Fruit fly (Drosophila melanogaster): ENCODE results near the gene dpr19.

The dpr19 gene

DNA sequence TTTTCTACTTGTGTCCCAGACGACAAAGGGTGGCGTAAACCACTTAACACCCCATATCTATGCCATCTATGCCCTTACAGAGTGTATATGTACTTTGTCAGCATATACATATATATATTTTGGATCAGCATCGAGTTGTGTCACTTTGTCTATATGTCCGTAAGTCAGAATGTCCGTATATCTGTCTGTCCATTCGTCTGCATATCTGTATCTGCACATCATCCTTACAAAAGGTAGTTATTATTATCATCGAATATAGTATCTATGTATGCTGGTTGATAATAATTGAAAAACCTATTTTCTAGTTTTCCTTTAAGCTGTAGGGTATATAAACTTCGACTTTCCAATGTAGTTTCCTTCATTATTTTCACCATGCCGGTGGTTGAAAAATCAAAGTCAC, 24.8 kb upstream of the dpr19 start (continued):
- TF ChIP-seq CG8388 (GFP tag; optimal IDR thresholded peaks at IDR 0.05) (peak; percentile 29), CG15601 (tag; optimal IDR thresholded peaks at IDR 0.05) (peak; percentile 36), CG14667 (GFP tag; IDR thresholded peaks at IDR 0.05) (no peak), Nf-YA (GFP tag; IDR thresholded peaks at IDR 0.05) (no peak), CG12299 (tag; optimal IDR thresholded peaks at IDR 0.05) (no peak), bab2 (GFP tag; optimal IDR thresholded peaks at IDR 0.05) (no peak), ham (GFP tag; IDR thresholded peaks at IDR 0.05) (no peak), phol (tag; optimal IDR thresholded peaks at IDR 0.05) (peak; percentile 45), Fer3 (tag; optimal IDR thresholded peaks at IDR 0.05) (no peak), CG11504 (tag; optimal IDR thresholded peaks at IDR 0.05) (peak; percentile 71), esg (GFP tag; conservative IDR thresholded peaks at IDR 0.05) (no peak), lola (GFP tag; optimal IDR thresholded peaks at IDR 0.05) (peak in 1 of 3 experiments; percentile 79), gcm (GFP tag; optimal IDR thresholded peaks at IDR 0.05) (peak; percentile 32), nerfin-1 (tag; optimal IDR thresholded peaks at IDR 0.05) (peak; percentile 20), CG9817 (tag; optimal IDR thresholded peaks at IDR 0.05) (no peak), Dek (tag; optimal IDR thresholded peaks at IDR 0.05) (no peak), Hand (GFP tag; optimal IDR thresholded peaks at IDR 0.05) (no peak), CG4820 (GFP tag; optimal IDR thresholded peaks at IDR 0.05) (no peak), Max (GFP tag; optimal IDR thresholded peaks at IDR 0.05) (no peak), Doc2 (GFP tag; IDR thresholded peaks at IDR 0.05) (no peak), D19A (tag; optimal IDR thresholded peaks at IDR 0.05) (peak; percentile 99), sens (GFP tag) (peak; percentile 88), CG2712 (tag; optimal IDR thresholded peaks at IDR 0.05) (peak; percentile 55), Jarid2 (GFP tag; optimal IDR thresholded peaks at IDR 0.05) (no peak), Nf-YB (GFP tag; optimal IDR thresholded peaks at IDR 0.05) (peak; percentile 21), pnt (GFP tag; optimal IDR thresholded peaks at IDR 0.05) (peak; percentile 2), chn (GFP tag; optimal IDR thresholded peaks at IDR 0.05) (peak; percentile 3), CG18262 (tag; optimal IDR thresholded peaks at IDR 0.05) (peak; percentile 63), CG12104 (GFP tag; optimal IDR thresholded peaks at IDR 0.05) (no peak), CG10321 (GFP tag; IDR thresholded peaks at IDR 0.05) (no peak), grau (tag; optimal IDR thresholded peaks at IDR 0.05) (no peak), tx (GFP tag; optimal IDR thresholded peaks at IDR 0.05) (no peak), CG15011 (GFP tag; optimal IDR thresholded peaks at IDR 0.05) (no peak), pros (GFP tag; optimal IDR thresholded peaks at IDR 0.05) (peak; percentile 33), CG15479 (GFP tag; optimal IDR thresholded peaks at IDR 0.05) (no peak), CG12659 (GFP tag; optimal IDR thresholded peaks at IDR 0.05) (no peak), CG6689 (GFP tag; IDR thresholded peaks at IDR 0.05) (peak; percentile 38; the same call in 1 of the 2 replicates), Bgb (GFP tag; IDR thresholded peaks at IDR 0.05; ENCODE audit: partially characterized antibody) (no peak), Ravus (GFP tag; IDR thresholded peaks at IDR 0.05) (no peak), twi (tag; optimal IDR thresholded peaks at IDR 0.05) (no peak), CG10462 (GFP tag; optimal IDR thresholded peaks at IDR 0.05) (no peak), stc (GFP tag; IDR thresholded peaks at IDR 0.05) (no peak), chif (GFP tag; optimal IDR thresholded peaks at IDR 0.05) (peak in 1 of 2 experiments; percentile 2), C15 (GFP tag; IDR thresholded peaks at IDR 0.05) (no peak), jigr1 (GFP tag; IDR thresholded peaks at IDR 0.05) (no peak), fd64A (GFP tag; optimal IDR thresholded peaks at IDR 0.05) (no peak), jumu (GFP tag; optimal IDR thresholded peaks at IDR 0.05) (no peak), CG16815 (GFP tag; optimal IDR thresholded peaks at IDR 0.05) (no peak), CG15696 (tag; optimal IDR thresholded peaks at IDR 0.05) (peak; percentile 8), maf-S (GFP tag; optimal IDR thresholded peaks at IDR 0.05) (no peak), tgo (GFP tag; IDR thresholded peaks at IDR 0.05) (peak; percentile 36; the same call in 1 of the 3 replicates)
